Fruit fly (Drosophila melanogaster) whole organism, adult: Measurements from ENCODE around the gene WRNexo.
A peak's percentile ranks its signal among the peaks of the same experiment; 100 is the strongest.

Experiments
- CG11617 ChIP-seq: fragments of 200-800 bp; sonication (Bioruptor generic); optimal IDR thresholded peaks from 2 replicates; lab custom pipeline; 2017; ENCODE audit warnings: mild to moderate bottlenecking, missing biosample characterization, missing genetic modification reagents, missing genetic modification characterization
- CG12768 ChIP-seq: fragments of 200-800 bp; sonication (Bioruptor generic); optimal IDR thresholded peaks from 2 replicates; lab custom pipeline; 2017; ENCODE audit warnings: missing biosample characterization, missing genetic modification characterization, mild to moderate bottlenecking, moderate library complexity, missing genetic modification reagents
- CG5204 ChIP-seq: fragments of 200-800 bp; sonication (Bioruptor generic); optimal IDR thresholded peaks from 2 replicates; lab custom pipeline; 2016; ENCODE audit warnings: missing biosample characterization, missing genetic modification characterization
- Crg-1 ChIP-seq: fragments of 200-800 bp; sonication (Bioruptor generic); optimal IDR thresholded peaks from 2 replicates; lab custom pipeline; 2016; ENCODE audit warnings: missing biosample characterization, missing genetic modification characterization
- bab1 ChIP-seq: fragments of 200-800 bp; sonication (Bioruptor generic); optimal IDR thresholded peaks from 3 replicates; lab custom pipeline; 2019; ENCODE audit warnings: missing biosample characterization, mild to moderate bottlenecking, missing genetic modification characterization, moderate library complexity
- cnc ChIP-seq, 2 experiments: fragments of >200 bp; optimal IDR thresholded peaks; 2 replicates each; lab custom pipeline; 2017
- tj ChIP-seq: fragments of 200-800 bp; sonication (Bioruptor generic); optimal IDR thresholded peaks from 3 replicates; lab custom pipeline; 2017; ENCODE audit warnings: missing biosample characterization, mild to moderate bottlenecking, missing genetic modification characterization, moderate library complexity
- toe ChIP-seq: fragments of 200-800 bp; sonication (Bioruptor generic); optimal IDR thresholded peaks from 2 replicates; lab custom pipeline; 2016; ENCODE audit warnings: missing biosample characterization, missing genetic modification characterization

DNA sequence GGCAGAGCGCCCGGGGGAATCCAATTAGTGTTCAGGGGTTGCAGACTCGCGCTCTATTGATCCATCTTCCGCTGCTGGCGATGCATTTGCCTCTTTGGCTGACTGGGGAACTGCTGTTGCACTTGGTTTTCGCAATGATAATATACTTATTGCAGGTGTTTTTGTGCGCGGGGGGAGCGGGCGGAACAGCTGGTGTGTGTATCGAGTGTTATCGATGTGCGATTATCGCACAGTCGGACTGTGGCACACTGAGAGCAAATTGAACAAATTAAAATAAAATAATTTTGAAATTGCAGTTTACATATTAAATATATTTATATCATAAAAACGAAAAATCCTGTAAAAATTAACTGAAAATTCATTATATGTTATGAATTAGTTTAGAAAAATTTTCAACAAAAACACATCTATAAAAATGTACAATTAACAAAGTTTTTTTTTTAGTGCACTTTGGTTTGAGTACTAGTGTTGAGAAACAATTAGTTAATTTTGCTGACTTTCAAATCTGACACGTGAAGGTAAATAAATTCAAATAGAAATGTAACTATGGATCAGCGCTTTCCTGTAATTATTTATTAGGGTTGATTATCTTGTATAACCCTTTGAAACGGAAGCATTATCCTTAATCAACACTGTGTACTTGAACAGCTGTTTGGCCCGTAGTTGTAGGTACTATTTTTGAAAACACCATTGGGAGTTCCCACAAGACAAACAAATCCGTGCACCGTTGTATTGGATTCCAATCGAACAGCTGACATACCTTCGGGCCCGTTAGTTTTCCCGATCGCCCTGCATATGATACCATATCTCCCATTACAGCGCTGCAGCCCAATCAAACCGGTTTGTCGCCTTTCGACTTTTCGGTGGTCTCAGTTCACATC lies 36.8 kb upstream of the WRNexo start, which contains the start of the genes Wdr37 and koko:
- peak; percentile 97 for TF ChIP-seq CG11617 (GFP tag; lab: Kevin White, UChicago)
- no peak for TF ChIP-seq cnc (optimal IDR thresholded peaks at IDR 0.05; lab: Kevin White, UChicago)
- TF ChIP-seq bab1 (GFP tag; lab: Kevin White, UChicago): peak; percentile 98
- peak; percentile 94 for TF ChIP-seq CG12768 (GFP tag; lab: Kevin White, UChicago)
- TF ChIP-seq toe (GFP tag; lab: Kevin White, UChicago): peak; percentile 93
- peak; percentile 90 for TF ChIP-seq Crg-1
- peak; percentile 86 for TF ChIP-seq CG5204 (GFP tag; lab: Kevin White, UChicago)
- peak; percentile 98 for TF ChIP-seq tj (GFP tag; lab: Kevin White, UChicago)
